Fruit fly (Drosophila melanogaster) whole organism, prepupa: ENCODE measurements around the gene CG42537.

Source experiments
- Blimp-1 ChIP-seq: fragments of 200-800 bp; sonication (Bioruptor generic); optimal IDR thresholded peaks from 3 replicates; lab custom pipeline; 2017; ENCODE audit warnings: missing biosample characterization, missing genetic modification characterization, mild to moderate bottlenecking, moderate library complexity, missing genetic modification reagents
- CG10631 ChIP-seq: fragments of 200-800 bp; sonication (Bioruptor generic); optimal IDR thresholded peaks from 2 replicates; lab custom pipeline; 2016; ENCODE audit warnings: missing biosample characterization, missing genetic modification characterization
- CG11902 ChIP-seq: fragments of 200-800 bp; sonication (Bioruptor generic); optimal IDR thresholded peaks from 3 replicates; lab custom pipeline; 2016; ENCODE audit warnings: missing biosample characterization, missing genetic modification characterization
- CG15336 ChIP-seq: fragments of 200-800 bp; sonication (Bioruptor generic); IDR thresholded peaks from 2 replicates; pipeline ENCODE4 v1.3.6; 2022; ENCODE audit warnings: missing biosample characterization, missing genetic modification characterization
- CG1621 ChIP-seq: fragments of 200-800 bp; sonication (Bioruptor generic); optimal IDR thresholded peaks from 3 replicates; lab custom pipeline; 2018; ENCODE audit warnings: missing biosample characterization, mild to moderate bottlenecking, missing genetic modification characterization
- CG3032 ChIP-seq: fragments of 200-800 bp; optimal IDR thresholded peaks from 2 replicates; lab custom pipeline; 2019; ENCODE audit warnings: missing biosample characterization, mild to moderate bottlenecking, missing genetic modification characterization, moderate library complexity
- CG3919 ChIP-seq: fragments of 200-800 bp; sonication (Bioruptor generic); optimal IDR thresholded peaks from 3 replicates; lab custom pipeline; 2016; ENCODE audit warnings: missing biosample characterization, missing genetic modification characterization
- CG4318 ChIP-seq: fragments of 200-800 bp; sonication (Bioruptor generic); optimal IDR thresholded peaks from 3 replicates; lab custom pipeline; 2017; ENCODE audit warnings: missing biosample characterization, mild to moderate bottlenecking, missing genetic modification characterization
- CG6163 ChIP-seq: fragments of 200-800 bp; sonication (Bioruptor generic); IDR thresholded peaks from 3 replicates; pipeline ENCODE4 v1.3.6; 2022; ENCODE audit warnings: missing biosample characterization, missing genetic modification characterization
- CG6276 ChIP-seq: fragments of 200-800 bp; sonication (Bioruptor generic); optimal IDR thresholded peaks from 2 replicates; lab custom pipeline; 2017; ENCODE audit warnings: missing biosample characterization, mild to moderate bottlenecking, missing genetic modification characterization
- CG6792 ChIP-seq: fragments of 200-800 bp; sonication (Bioruptor generic); optimal IDR thresholded peaks from 3 replicates; lab custom pipeline; 2016; ENCODE audit warnings: missing biosample characterization, missing genetic modification characterization
- CG6808 ChIP-seq: fragments of 200-800 bp; sonication (Bioruptor generic); optimal IDR thresholded peaks from 3 replicates; lab custom pipeline; 2017; ENCODE audit warnings: missing biosample characterization, missing genetic modification characterization, mild to moderate bottlenecking, moderate library complexity, missing genetic modification reagents
- CG6854 ChIP-seq: fragments of 200-800 bp; sonication (Bioruptor generic); optimal IDR thresholded peaks from 2 replicates; lab custom pipeline; 2017; ENCODE audit warnings: missing biosample characterization, mild to moderate bottlenecking, missing genetic modification characterization
- CG7368 ChIP-seq: fragments of 200-800 bp; sonication (Bioruptor generic); optimal IDR thresholded peaks from 3 replicates; lab custom pipeline; 2016; ENCODE audit warnings: missing biosample characterization, missing genetic modification characterization
- CG8319 ChIP-seq: fragments of 200-800 bp; sonication (Bioruptor generic); optimal IDR thresholded peaks from 3 replicates; lab custom pipeline; 2016; ENCODE audit warnings: missing biosample characterization, missing genetic modification characterization
- CG8632 ChIP-seq: fragments of 200-800 bp; sonication (Bioruptor generic); optimal IDR thresholded peaks from 3 replicates; lab custom pipeline; 2016; ENCODE audit warnings: missing biosample characterization, missing genetic modification characterization
- Eip75B ChIP-seq: fragments of 200-800 bp; sonication (Bioruptor generic); optimal IDR thresholded peaks from 3 replicates; lab custom pipeline; 2016; ENCODE audit warnings: missing biosample characterization, missing genetic modification characterization
- Eip78C ChIP-seq: fragments of 200-800 bp; sonication (Bioruptor generic); peaks from one replicate; lab custom pipeline; 2016; ENCODE audit warnings: missing biosample characterization, missing genetic modification characterization
- Eip93F ChIP-seq: fragments of 200-800 bp; sonication (Bioruptor generic); optimal IDR thresholded peaks from 2 replicates; lab custom pipeline; 2016; ENCODE audit warnings: missing biosample characterization, mild to moderate bottlenecking, missing genetic modification characterization
- Gug ChIP-seq: fragments of 200-800 bp; sonication (Bioruptor generic); IDR thresholded peaks from 2 replicates; pipeline ENCODE4 v1.3.6; 2022; ENCODE audit warnings: missing biosample characterization, missing genetic modification characterization
- Hr39 ChIP-seq: fragments of 200-800 bp; sonication (Bioruptor generic); optimal IDR thresholded peaks from 2 replicates; lab custom pipeline; 2016; ENCODE audit warnings: missing biosample characterization, missing genetic modification characterization
- Hr4 ChIP-seq: fragments of 200-800 bp; sonication (Bioruptor generic); optimal IDR thresholded peaks from 3 replicates; lab custom pipeline; 2016; ENCODE audit warnings: missing biosample characterization, missing genetic modification characterization
- Lpt ChIP-seq: fragments of 200-800 bp; sonication (Bioruptor generic); optimal IDR thresholded peaks from 3 replicates; lab custom pipeline; 2016; ENCODE audit warnings: missing biosample characterization, missing genetic modification characterization
- Smox ChIP-seq: fragments of 200-800 bp; sonication (Bioruptor generic); optimal IDR thresholded peaks from 3 replicates; lab custom pipeline; 2016; ENCODE audit warnings: missing biosample characterization, missing genetic modification characterization
- Sox102F ChIP-seq: fragments of 200-800 bp; sonication (Bioruptor generic); optimal IDR thresholded peaks from 2 replicates; lab custom pipeline; 2016; ENCODE audit warnings: missing biosample characterization, mild to moderate bottlenecking, missing genetic modification characterization
- Sox14 ChIP-seq: fragments of 200-800 bp; sonication (Bioruptor generic); optimal IDR thresholded peaks from 3 replicates; lab custom pipeline; 2016; ENCODE audit warnings: missing biosample characterization, missing genetic modification characterization
- cyc ChIP-seq: fragments of 200-800 bp; sonication (Bioruptor generic); optimal IDR thresholded peaks from 3 replicates; lab custom pipeline; 2016; ENCODE audit warnings: missing biosample characterization, missing genetic modification characterization
- dac ChIP-seq: fragments of 200-800 bp; sonication (Bioruptor generic); optimal IDR thresholded peaks from 2 replicates; lab custom pipeline; 2017; ENCODE audit warnings: missing biosample characterization, mild to moderate bottlenecking, missing genetic modification characterization
- dsx ChIP-seq: fragments of 200-800 bp; optimal IDR thresholded peaks from 3 replicates; lab custom pipeline; 2019; ENCODE audit warnings: missing biosample characterization, mild to moderate bottlenecking, missing genetic modification characterization, moderate library complexity; ENCODE audit not compliant: poor library complexity, severe bottlenecking
- eg ChIP-seq: fragments of 200-800 bp; sonication (Bioruptor generic); IDR thresholded peaks from 3 replicates; pipeline ENCODE4 v1.3.6; 2022; ENCODE audit warnings: missing biosample characterization, missing genetic modification characterization
- esn ChIP-seq: fragments of 200-800 bp; sonication (Bioruptor generic); optimal IDR thresholded peaks from 2 replicates; lab custom pipeline; 2016; ENCODE audit warnings: missing biosample characterization, mild to moderate bottlenecking, missing genetic modification characterization, moderate library complexity
- fd59A ChIP-seq: fragments of 200-800 bp; sonication (Bioruptor generic); optimal IDR thresholded peaks from 2 replicates; lab custom pipeline; 2017; ENCODE audit warnings: missing biosample characterization, mild to moderate bottlenecking, missing genetic modification characterization, missing genetic modification reagents
- fd85E ChIP-seq: fragments of 200-800 bp; sonication (Bioruptor generic); optimal IDR thresholded peaks from 3 replicates; lab custom pipeline; 2016; ENCODE audit warnings: missing biosample characterization, missing genetic modification characterization
- fkh ChIP-seq: fragments of 200-800 bp; sonication (Bioruptor generic); optimal IDR thresholded peaks from 3 replicates; lab custom pipeline; 2017; ENCODE audit warnings: missing biosample characterization, mild to moderate bottlenecking, missing genetic modification characterization, moderate library complexity
- lz ChIP-seq: fragments of 200-800 bp; sonication (Bioruptor generic); optimal IDR thresholded peaks from 3 replicates; lab custom pipeline; 2016; ENCODE audit warnings: missing biosample characterization, missing genetic modification characterization
- net ChIP-seq: fragments of 200-800 bp; sonication (Bioruptor generic); optimal IDR thresholded peaks from 3 replicates; lab custom pipeline; 2016; ENCODE audit warnings: missing biosample characterization, missing genetic modification characterization
- pdm3 ChIP-seq: fragments of 200-800 bp; sonication (Bioruptor generic); optimal IDR thresholded peaks from 3 replicates; lab custom pipeline; 2016; ENCODE audit warnings: missing biosample characterization, missing genetic modification characterization
- salr ChIP-seq, 2 experiments: fragments of 200-800 bp; sonication (Bioruptor generic); optimal IDR thresholded peaks; 3 replicates each; lab custom pipeline; 2016 to 2018; ENCODE audit warnings: missing biosample characterization in 2 of 2, missing genetic modification characterization in 2 of 2, mild to moderate bottlenecking in 1 of 2
- ss ChIP-seq, 2 experiments: fragments of 200-800 bp; sonication (Bioruptor generic); optimal IDR thresholded peaks; 2 replicates in 1 of 2; 3 replicates in 1 of 2; lab custom pipeline; 2017 to 2018; ENCODE audit warnings: mild to moderate bottlenecking in 2 of 2, missing biosample characterization in 2 of 2, missing genetic modification characterization in 2 of 2, moderate library complexity in 1 of 2
- svp ChIP-seq: fragments of 200-800 bp; sonication (Bioruptor generic); peaks from one replicate; lab custom pipeline; 2016; ENCODE audit warnings: missing biosample characterization, missing genetic modification characterization
- vri ChIP-seq: fragments of 200-800 bp; sonication (Bioruptor generic); optimal IDR thresholded peaks from 3 replicates; lab custom pipeline; 2016; ENCODE audit warnings: missing biosample characterization, mild to moderate bottlenecking, missing genetic modification characterization

CG42537 gene

dm6 chr3R:6381784-6382183 lies 4.2 kb downstream of the CG42537 start:
- no peak for TF ChIP-seq CG3919
- TF ChIP-seq pdm3 (GFP tag; lab: Kevin White, UChicago) = no peak

- TF ChIP-seq esn (peak; percentile 1), ss (GFP tag; optimal IDR thresholded peaks at IDR 0.05; lab: Kevin White, UChicago) (peak in 1 of 2 experiments; percentile 46), Sox14 (peak; percentile 13), CG6276 (no peak), Gug (no peak)
Observed at dm6 chr3R:6382733-6383465, 5.3 kb downstream of the CG42537 start, which contains the start of gene gzl. TSS of gene gzl (plus strand) at chr3R:6382914.

- TF ChIP-seq CG6276 (no peak), CG8632 (GFP tag; lab: Kevin White, UChicago) (no peak), CG7368 (GFP tag; lab: Kevin White, UChicago) (no peak), CG1621 (tag; lab: Kevin White, UChicago) (no peak), CG3032 (tag; lab: Kevin White, UChicago) (no peak), CG8319 (no peak), CG6854 (no peak), cyc (no peak), fd59A (no peak)
Observed at dm6 chr3R:6383466-6383769, 5.8 kb downstream of the CG42537 start.

dm6 chr3R:6388414-6388830 lies 10.8 kb downstream of the CG42537 start:
- TF ChIP-seq dac (GFP tag; lab: Kevin White, UChicago) = no peak
- peak; percentile 39 for TF ChIP-seq Eip78C (GFP tag; lab: Kevin White, UChicago)
- TF ChIP-seq Eip93F (GFP tag; lab: Kevin White, UChicago) = peak; percentile 7

- TF ChIP-seq Hr4 (GFP tag; lab: Kevin White, UChicago) (no peak), fkh (GFP tag; lab: Kevin White, UChicago) (no peak), net (GFP tag; lab: Kevin White, UChicago) (no peak), fd85E (GFP tag; lab: Kevin White, UChicago) (no peak), Eip75B (GFP tag; lab: Kevin White, UChicago) (no peak), Lpt (no peak), eg (GFP tag; lab: Robert Waterston, UW) (no peak), ss (GFP tag; optimal IDR thresholded peaks at IDR 0.05; lab: Kevin White, UChicago) (peak in 1 of 2 experiments; percentile 48), CG6808 (GFP tag; lab: Kevin White, UChicago) (peak; percentile 9), CG4318 (GFP tag; lab: Kevin White, UChicago) (no peak), CG3032 (tag; lab: Kevin White, UChicago) (no peak), CG10631 (GFP tag; lab: Kevin White, UChicago) (no peak), CG6163 (GFP tag; lab: Robert Waterston, UW) (no peak), Eip93F (GFP tag; lab: Kevin White, UChicago) (no peak), dac (GFP tag; lab: Kevin White, UChicago) (no peak), CG8319 (no peak), fd59A (no peak), vri (no peak), Sox102F (GFP tag; lab: Kevin White, UChicago) (no peak), CG6792 (GFP tag; lab: Kevin White, UChicago) (no peak), CG11902 (GFP tag; lab: Kevin White, UChicago) (no peak), pdm3 (GFP tag; lab: Kevin White, UChicago) (no peak), Eip78C (GFP tag; lab: Kevin White, UChicago) (peak; percentile 8), Smox (GFP tag; lab: Kevin White, UChicago) (no peak), Blimp-1 (GFP tag; lab: Kevin White, UChicago) (no peak), CG3919 (no peak), CG8632 (GFP tag; lab: Kevin White, UChicago) (no peak), dsx (no peak), CG15336 (GFP tag; lab: Robert Waterston, UW) (no peak), lz (GFP tag; lab: Kevin White, UChicago) (no peak), Hr39 (GFP tag; lab: Kevin White, UChicago) (no peak), salr (GFP tag; optimal IDR thresholded peaks at IDR 0.05; lab: Kevin White, UChicago) (no peak), svp (GFP tag; lab: Kevin White, UChicago) (peak; percentile 97)
Observed at dm6 chr3R:6393515-6394246, 16.1 kb downstream of the CG42537 start.
